Worm (Caenorhabditis elegans) whole organism, L2 larva: ENCODE data around the gene Y47D3B.4.

ENCODE experiments used
- C34F6.9 ChIP-seq: fragments of 150-350 bp; optimal IDR thresholded peaks from 2 replicates; lab custom pipeline; 2014; ENCODE audit warnings: missing biosample characterization, missing genetic modification characterization
- F13H6.1 ChIP-seq: sonication (generic microtip); optimal IDR thresholded peaks from 2 replicates; lab custom pipeline; 2016; ENCODE audit warnings: missing genetic modification characterization, missing compliant biosample characterization
- R02D3.7 ChIP-seq: fragments of 150-350 bp; optimal IDR thresholded peaks from 2 replicates; lab custom pipeline; 2014; ENCODE audit warnings: missing biosample characterization, missing genetic modification characterization
- Y55F3AM.14 ChIP-seq: fragments of 200-800 bp; sonication (Bioruptor generic); optimal IDR thresholded peaks from 2 replicates; lab custom pipeline; 2018; ENCODE audit warnings: mild to moderate bottlenecking, missing genetic modification characterization, missing compliant biosample characterization
- ZK546.5 ChIP-seq: sonication (generic microtip); optimal IDR thresholded peaks from 2 replicates; lab custom pipeline; 2017; ENCODE audit warnings: missing biosample characterization, missing genetic modification characterization
- alr-1 ChIP-seq: fragments of 150-350 bp; optimal IDR thresholded peaks from 2 replicates; lab custom pipeline; 2014; ENCODE audit warnings: missing biosample characterization, missing genetic modification characterization
- aly-2 ChIP-seq: fragments of 150-350 bp; optimal IDR thresholded peaks from 2 replicates; lab custom pipeline; 2014; ENCODE audit warnings: missing biosample characterization, missing genetic modification characterization
- ama-1 ChIP-seq: fragments of 150-350 bp; optimal IDR thresholded peaks from 2 replicates; lab custom pipeline; 2018; ENCODE audit warnings: inconsistent platforms
- blmp-1 ChIP-seq: sonication (generic microtip); optimal IDR thresholded peaks from 2 replicates; lab custom pipeline; 2017; ENCODE audit warnings: missing genetic modification characterization, mild to moderate bottlenecking, missing compliant biosample characterization, antibody characterized with exemption, moderate library complexity; ENCODE audit not compliant: insufficient read depth
- ceh-16 ChIP-seq: fragments of 150-350 bp; optimal IDR thresholded peaks from 2 replicates; lab custom pipeline; 2014; ENCODE audit warnings: missing biosample characterization, missing genetic modification characterization
- ceh-82 ChIP-seq: fragments of 150-350 bp; optimal IDR thresholded peaks from 2 replicates; lab custom pipeline; 2014; ENCODE audit warnings: missing biosample characterization, missing genetic modification characterization
- crh-2 ChIP-seq: sonication (generic microtip); optimal IDR thresholded peaks from 2 replicates; lab custom pipeline; 2017; ENCODE audit warnings: missing biosample characterization, missing genetic modification characterization
- dmd-4 ChIP-seq: sonication (generic microtip); optimal IDR thresholded peaks from 2 replicates; lab custom pipeline; 2017; ENCODE audit warnings: missing biosample characterization, missing genetic modification characterization
- egl-27 ChIP-seq: sonication (generic microtip); optimal IDR thresholded peaks from 3 replicates; lab custom pipeline; 2017; ENCODE audit warnings: missing biosample characterization, missing genetic modification reagents, missing genetic modification characterization
- elt-1 ChIP-seq: fragments of 150-350 bp; optimal IDR thresholded peaks from 2 replicates; lab custom pipeline; 2014; ENCODE audit warnings: missing biosample characterization, missing genetic modification characterization
- elt-3 ChIP-seq: sonication (generic microtip); optimal IDR thresholded peaks from 2 replicates; lab custom pipeline; 2017; ENCODE audit warnings: missing biosample characterization, missing genetic modification characterization
- fos-1 ChIP-seq: fragments of 150-350 bp; optimal IDR thresholded peaks from 2 replicates; lab custom pipeline; 2014; ENCODE audit warnings: missing biosample characterization, missing genetic modification characterization
- gmeb-1 ChIP-seq: fragments of 150-350 bp; optimal IDR thresholded peaks from 2 replicates; lab custom pipeline; 2014; ENCODE audit warnings: missing biosample characterization, missing genetic modification characterization
- lin-11 ChIP-seq: fragments of 150-350 bp; sonication (generic microtip); optimal IDR thresholded peaks from 2 replicates; lab custom pipeline; 2014; ENCODE audit warnings: missing biosample characterization, missing genetic modification characterization, inconsistent platforms, mixed read lengths
- lin-13 ChIP-seq: fragments of 150-350 bp; optimal IDR thresholded peaks from 2 replicates; lab custom pipeline; 2014; ENCODE audit warnings: missing biosample characterization, missing genetic modification reagents, missing genetic modification characterization
- lin-39 ChIP-seq: fragments of 150-350 bp; optimal IDR thresholded peaks from 2 replicates; lab custom pipeline; 2014; ENCODE audit warnings: missing biosample characterization, missing genetic modification reagents, missing genetic modification characterization
- lsy-2 ChIP-seq, 2 experiments: fragments of 150-350 bp in 1 of 2; sonication (generic microtip) in 1 of 2; optimal IDR thresholded peaks; 2 replicates each; lab custom pipeline; 2014 to 2017; ENCODE audit warnings: missing biosample characterization in 2 of 2, missing genetic modification characterization in 2 of 2
- mab-5 ChIP-seq: fragments of 150-350 bp; optimal IDR thresholded peaks from 2 replicates; lab custom pipeline; 2014; ENCODE audit warnings: missing biosample characterization, missing genetic modification characterization
- mbf-1 ChIP-seq: sonication (generic microtip); optimal IDR thresholded peaks from 2 replicates; lab custom pipeline; 2017; ENCODE audit warnings: missing biosample characterization, missing genetic modification characterization
- mdl-1 ChIP-seq, 2 experiments: fragments of 150-350 bp in 1 of 2; sonication (generic microtip) in 1 of 2; optimal IDR thresholded peaks; 2 replicates each; lab custom pipeline; 2017; ENCODE audit warnings: missing biosample characterization in 2 of 2, missing genetic modification characterization in 2 of 2
- nhr-10 ChIP-seq: sonication (generic microtip); optimal IDR thresholded peaks from 2 replicates; lab custom pipeline; 2017; ENCODE audit warnings: missing biosample characterization, missing genetic modification characterization
- nhr-11 ChIP-seq: fragments of 150-350 bp; optimal IDR thresholded peaks from 2 replicates; lab custom pipeline; 2014; ENCODE audit warnings: missing biosample characterization, missing genetic modification characterization
- nhr-12 ChIP-seq: fragments of 150-350 bp; optimal IDR thresholded peaks from 2 replicates; lab custom pipeline; 2014; ENCODE audit warnings: missing biosample characterization, missing genetic modification characterization
- nhr-129 ChIP-seq: fragments of 150-350 bp; optimal IDR thresholded peaks from 2 replicates; lab custom pipeline; 2014; ENCODE audit warnings: missing biosample characterization, missing genetic modification characterization
- nhr-21 ChIP-seq: fragments of 150-350 bp; optimal IDR thresholded peaks from 2 replicates; lab custom pipeline; 2014; ENCODE audit warnings: missing biosample characterization, missing genetic modification characterization
- nhr-23 ChIP-seq: fragments of 150-350 bp; optimal IDR thresholded peaks from 2 replicates; lab custom pipeline; 2014; ENCODE audit warnings: missing biosample characterization, missing genetic modification reagents, missing genetic modification characterization
- nhr-237 ChIP-seq: fragments of 150-350 bp; optimal IDR thresholded peaks from 2 replicates; lab custom pipeline; 2014; ENCODE audit warnings: missing biosample characterization, missing genetic modification characterization
- nhr-25 ChIP-seq: fragments of 150-350 bp; sonication (generic microtip); optimal IDR thresholded peaks from 3 replicates; lab custom pipeline; 2014; ENCODE audit warnings: missing biosample characterization, missing genetic modification characterization
- nhr-6 ChIP-seq: fragments of 150-350 bp; optimal IDR thresholded peaks from 2 replicates; lab custom pipeline; 2014; ENCODE audit warnings: missing biosample characterization, missing genetic modification characterization
- nhr-77 ChIP-seq: fragments of 150-350 bp; optimal IDR thresholded peaks from 2 replicates; lab custom pipeline; 2014; ENCODE audit warnings: missing biosample characterization, missing genetic modification characterization
- peb-1 ChIP-seq: fragments of 150-350 bp; optimal IDR thresholded peaks from 2 replicates; lab custom pipeline; 2014; ENCODE audit warnings: missing biosample characterization, missing genetic modification characterization
- sem-4 ChIP-seq: fragments of 150-350 bp; optimal IDR thresholded peaks from 2 replicates; lab custom pipeline; 2014; ENCODE audit warnings: missing biosample characterization, missing genetic modification reagents, missing genetic modification characterization
- skn-1 ChIP-seq: sonication (generic microtip); optimal IDR thresholded peaks from 2 replicates; lab custom pipeline; 2017; ENCODE audit warnings: missing biosample characterization, missing genetic modification characterization
- sma-3 ChIP-seq: sonication (generic microtip); optimal IDR thresholded peaks from 2 replicates; lab custom pipeline; 2016; ENCODE audit warnings: missing genetic modification reagents, missing genetic modification characterization, missing compliant biosample characterization
- sma-9 ChIP-seq, 2 experiments: fragments of 150-350 bp in 1 of 2; sonication (generic microtip) in 1 of 2; optimal IDR thresholded peaks; 2 replicates each; lab custom pipeline; 2014 to 2016; ENCODE audit warnings: missing genetic modification characterization in 2 of 2, mild to moderate bottlenecking in 1 of 2, missing biosample characterization in 1 of 2, missing compliant biosample characterization in 1 of 2, missing genetic modification reagents in 1 of 2, moderate library complexity in 1 of 2
- snpc-4 ChIP-seq: fragments of 150-350 bp; optimal IDR thresholded peaks from 2 replicates; lab custom pipeline; 2014; ENCODE audit warnings: missing biosample characterization, missing genetic modification characterization
- unc-39 ChIP-seq: fragments of 150-350 bp; optimal IDR thresholded peaks from 2 replicates; lab custom pipeline; 2014; ENCODE audit warnings: missing biosample characterization, missing genetic modification characterization
- unc-55 ChIP-seq: fragments of 150-350 bp; sonication (generic microtip); optimal IDR thresholded peaks from 3 replicates; lab custom pipeline; 2014; ENCODE audit warnings: missing biosample characterization, missing genetic modification reagents, missing genetic modification characterization
- unc-62 ChIP-seq: fragments of 150-350 bp; optimal IDR thresholded peaks from 2 replicates; lab custom pipeline; 2014; ENCODE audit warnings: missing biosample characterization, missing genetic modification reagents, missing genetic modification characterization
- zag-1 ChIP-seq: fragments of 150-350 bp; optimal IDR thresholded peaks from 2 replicates; lab custom pipeline; 2014; ENCODE audit warnings: missing biosample characterization, missing genetic modification characterization
- ztf-1 ChIP-seq: fragments of 200-800 bp; sonication (Bioruptor generic); conservative IDR thresholded peaks from 2 replicates; pipeline ENCODE4 v1.3.6; 2022; ENCODE audit warnings: missing genetic modification characterization, missing compliant biosample characterization
- ztf-11 ChIP-seq: sonication (generic microtip); optimal IDR thresholded peaks from 2 replicates; lab custom pipeline; 2017; ENCODE audit warnings: missing biosample characterization, missing genetic modification characterization
- ztf-4 ChIP-seq: fragments of 150-350 bp; optimal IDR thresholded peaks from 2 replicates; lab custom pipeline; 2014; ENCODE audit warnings: missing biosample characterization, missing genetic modification characterization

Gene Y47D3B.4

ce11 chrIII:11378450-11378849 lies 26.7 kb upstream of the Y47D3B.4 start:
- TF ChIP-seq lsy-2 (tag; optimal IDR thresholded peaks at IDR 0.05; lab: Kevin White, UChicago) (peak in 1 of 2 experiments; percentile 5), peb-1 (no peak), lin-13 (GFP tag; lab: Kevin White, UChicago) (peak; percentile 11), snpc-4 (tag; lab: Kevin White, UChicago) (peak; percentile 87), blmp-1 (tag; lab: Kevin White, UChicago) (peak; percentile 91), ama-1 (lab: Kevin White, UChicago) (no peak)

- no peak for TF ChIP-seq ztf-4 (tag; lab: Kevin White, UChicago)
- TF ChIP-seq mdl-1 (tag; optimal IDR thresholded peaks at IDR 0.05; lab: Kevin White, UChicago): no peak
- no peak for TF ChIP-seq mab-5 (tag; lab: Kevin White, UChicago)
- TF ChIP-seq aly-2 (tag; lab: Kevin White, UChicago): no peak
- TF ChIP-seq alr-1 (tag; lab: Kevin White, UChicago): no peak
- TF ChIP-seq ztf-1 (GFP tag; lab: Robert Waterston, UW): no peak
- no peak for TF ChIP-seq zag-1 (tag; lab: Kevin White, UChicago)
- no peak for TF ChIP-seq elt-1 (tag; lab: Kevin White, UChicago)
- TF ChIP-seq nhr-10 (tag; lab: Kevin White, UChicago): no peak
- no peak for TF ChIP-seq unc-55 (GFP tag; lab: Kevin White, UChicago)
Measured at ce11 chrIII:11378910-11379309, 26.2 kb upstream of the Y47D3B.4 start.

- TF ChIP-seq ztf-4 (tag; lab: Kevin White, UChicago) (no peak), sem-4 (tag; lab: Kevin White, UChicago) (no peak), unc-39 (tag; lab: Kevin White, UChicago) (no peak), nhr-11 (no peak), fos-1 (tag; lab: Kevin White, UChicago) (peak; percentile 49), lin-39 (tag; lab: Kevin White, UChicago) (no peak), nhr-237 (tag; lab: Kevin White, UChicago) (no peak), elt-1 (tag; lab: Kevin White, UChicago) (no peak), nhr-77 (tag; lab: Kevin White, UChicago) (no peak), blmp-1 (tag; lab: Kevin White, UChicago) (no peak), lsy-2 (tag; optimal IDR thresholded peaks at IDR 0.05; lab: Kevin White, UChicago) (peak in 1 of 2 experiments; percentile 30), ceh-16 (tag; lab: Kevin White, UChicago) (no peak), nhr-10 (tag; lab: Kevin White, UChicago) (no peak), ztf-1 (GFP tag; lab: Robert Waterston, UW) (no peak), nhr-6 (tag; lab: Kevin White, UChicago) (no peak), aly-2 (tag; lab: Kevin White, UChicago) (no peak), nhr-21 (tag; lab: Kevin White, UChicago) (no peak), alr-1 (tag; lab: Kevin White, UChicago) (no peak), mbf-1 (no peak), sma-9 (GFP tag; optimal IDR thresholded peaks at IDR 0.05; lab: Kevin White, UChicago) (no peak), sma-9 (tag; optimal IDR thresholded peaks at IDR 0.05; lab: Kevin White, UChicago) (no peak), peb-1 (no peak), unc-62 (GFP tag; lab: Kevin White, UChicago) (no peak), ama-1 (lab: Kevin White, UChicago) (no peak), R02D3.7 (tag; lab: Kevin White, UChicago) (no peak), lin-11 (tag; lab: Kevin White, UChicago) (no peak), skn-1 (tag; lab: Kevin White, UChicago) (no peak), nhr-25 (peak; percentile 19), elt-3 (no peak), egl-27 (tag; lab: Kevin White, UChicago) (no peak), crh-2 (tag; lab: Kevin White, UChicago) (peak; percentile 18), F13H6.1 (no peak), ZK546.5 (tag; lab: Kevin White, UChicago) (no peak), zag-1 (tag; lab: Kevin White, UChicago) (no peak), gmeb-1 (tag; lab: Kevin White, UChicago) (no peak), sma-3 (no peak), snpc-4 (tag; lab: Kevin White, UChicago) (no peak), ceh-82 (tag; lab: Kevin White, UChicago) (no peak), ztf-11 (tag; lab: Kevin White, UChicago) (no peak), nhr-129 (peak; percentile 21), unc-55 (GFP tag; lab: Kevin White, UChicago) (no peak), mdl-1 (tag; optimal IDR thresholded peaks at IDR 0.05; lab: Kevin White, UChicago) (no peak), lin-13 (GFP tag; lab: Kevin White, UChicago) (peak; percentile 8), mab-5 (tag; lab: Kevin White, UChicago) (no peak), Y55F3AM.14 (GFP tag; lab: Kevin White, UChicago) (no peak), nhr-12 (tag; lab: Kevin White, UChicago) (no peak), nhr-23 (tag; lab: Kevin White, UChicago) (no peak), C34F6.9 (peak; percentile 25), dmd-4 (tag; lab: Kevin White, UChicago) (no peak)
Measured at ce11 chrIII:11380555-11380954, 24.6 kb upstream of the Y47D3B.4 start.
